Worm (Caenorhabditis elegans) whole organism, L4/young adult: ENCODE results near the gene F55G1.7.

Experiments used
- W03F9.2 ChIP-seq: fragments of 150-350 bp; optimal IDR thresholded peaks from 2 replicates; lab custom pipeline; 2014; ENCODE audit warnings: missing biosample characterization, missing genetic modification characterization
- dao-5 ChIP-seq: sonication (generic microtip); optimal IDR thresholded peaks from 2 replicates; lab custom pipeline; 2016; ENCODE audit warnings: missing genotype, missing genetic modification characterization, moderate library complexity, missing compliant biosample characterization
- him-1 ChIP-seq: sonication (generic microtip); optimal IDR thresholded peaks from 2 replicates; lab custom pipeline; 2016; ENCODE audit warnings: missing genotype, missing genetic modification reagents, missing genetic modification characterization, missing compliant biosample characterization

Gene F55G1.7

ce11 chrIV:7424198-7424597 is 45.4 kb downstream of the F55G1.7 start, which contains the start of gene unc-82:
unc-82 (plus strand) TSS chrIV:7424498.
- TF ChIP-seq him-1 (tag; lab: Kevin White, UChicago) (no peak), dao-5 (no peak), W03F9.2 (tag; lab: Kevin White, UChicago) (no peak)

- TF ChIP-seq dao-5 (no peak), him-1 (tag; lab: Kevin White, UChicago) (no peak), W03F9.2 (tag; lab: Kevin White, UChicago) (no peak)
Observed at ce11 chrIV:7420913-7421312, 48.7 kb downstream of the F55G1.7 start, which contains the start of gene srtx-1. srtx-1 (plus strand) TSS chrIV:7421213.

ce11 chrIV:7418818-7419217 is 50.8 kb downstream of the F55G1.7 start, which contains the start of gene B0496.6:
B0496.6 (plus strand) TSS chrIV:7419118.
- TF ChIP-seq dao-5 (no peak), W03F9.2 (tag; lab: Kevin White, UChicago) (no peak), him-1 (tag; lab: Kevin White, UChicago) (no peak)
